Fruit fly (Drosophila melanogaster): ENCODE data around the gene nkd.

DNA sequence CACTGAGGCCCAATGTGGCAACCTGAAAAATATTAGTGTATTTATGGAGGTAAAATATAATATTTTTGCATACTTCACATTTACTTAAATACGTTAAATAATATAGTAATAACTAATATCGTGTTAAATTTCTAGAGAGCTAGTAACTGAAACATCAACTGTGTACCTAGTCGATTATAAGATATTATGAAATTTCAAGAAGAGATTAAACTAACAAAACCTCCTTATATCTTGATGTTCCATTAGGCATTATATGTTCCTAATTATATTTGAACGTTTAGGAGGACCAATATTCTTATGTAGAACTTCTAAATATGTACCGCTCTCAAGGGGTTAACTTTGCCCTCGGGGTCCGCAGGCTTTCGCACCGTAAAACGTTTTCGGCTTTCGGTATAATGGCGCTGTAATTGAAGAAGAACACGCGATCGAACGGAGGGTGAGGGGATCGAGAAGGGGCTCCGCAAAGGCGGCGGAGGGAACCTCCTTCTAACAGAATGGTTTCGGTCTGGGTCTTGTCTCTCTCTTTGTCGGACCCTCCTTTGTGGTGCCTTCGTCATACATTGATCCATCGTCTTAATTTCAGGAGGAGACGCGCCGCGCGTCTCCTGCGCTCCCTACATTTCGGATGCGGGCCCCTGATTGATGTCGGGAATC lies 1.3 kb upstream of the nkd start:
- TF ChIP-seq ttk (optimal IDR thresholded peaks at IDR 0.05) (no peak), psq (optimal IDR thresholded peaks at IDR 0.05) (no peak), h (optimal IDR thresholded peaks at IDR 0.05) (no peak), Myc (optimal IDR thresholded peaks at IDR 0.05) (no peak), Sin3A (optimal IDR thresholded peaks at IDR 0.05) (no peak)
